Worm (Caenorhabditis elegans): ENCODE measurements around the gene F54E2.2.

ce11 chrV:2765052-2765451 lies 31.0 kb upstream of the F54E2.2 start, which contains the start of gene dhs-14:
- TF ChIP-seq tbx-11 (GFP tag; IDR thresholded peaks at IDR 0.05) (no peak), ceh-36 (tag; optimal IDR thresholded peaks at IDR 0.05) (no peak), ama-1 (optimal IDR thresholded peaks at IDR 0.05) (no peak), flt-1 (GFP tag; IDR thresholded peaks at IDR 0.05) (no peak), aly-1 (tag; optimal IDR thresholded peaks at IDR 0.05) (no peak), scrt-1 (GFP tag; IDR thresholded peaks at IDR 0.05) (no peak), hmg-4 (GFP tag; optimal IDR thresholded peaks at IDR 0.05) (no peak), tra-4 (tag; optimal IDR thresholded peaks at IDR 0.05) (no peak), sea-1 (GFP tag; conservative IDR thresholded peaks at IDR 0.05) (no peak), ets-7 (tag; optimal IDR thresholded peaks at IDR 0.05) (no peak)

Data from whole organism, early embryonic.